Fruit fly (Drosophila melanogaster): ENCODE data around the gene Atac1.

The Atac1 gene

dm6 chr2L:6960165-6960564, at the start of gene Atac1, which contains the start of gene Hmgcl:
Gene Atac1 (minus strand): TSS chr2L:6960328.
Gene Hmgcl (plus strand): TSS chr2L:6960377.
- TF ChIP-seq GATAe (GFP tag; conservative IDR thresholded peaks at IDR 0.05) (no peak), Sry-δ (GFP tag; optimal IDR thresholded peaks at IDR 0.05) (peak; percentile 76), pzg (GFP tag; optimal IDR thresholded peaks at IDR 0.05) (peak; percentile 19), pan (optimal IDR thresholded peaks at IDR 0.05) (no peak), pan (GFP tag; optimal IDR thresholded peaks at IDR 0.05 in 1 of 2, IDR thresholded peaks at IDR 0.05 in 1 of 2) (no peak), CG17385 (GFP tag; optimal IDR thresholded peaks at IDR 0.05) (peak; percentile 89), unc-4 (GFP tag; IDR thresholded peaks at IDR 0.05; ENCODE audit: partially characterized antibody) (peak; percentile 46; the same call in 1 of the 2 replicates), CG13894 (tag; optimal IDR thresholded peaks at IDR 0.05) (no peak), CG8290 (GFP tag; optimal IDR thresholded peaks at IDR 0.05) (peak; percentile 63), CG8290 (tag; optimal IDR thresholded peaks at IDR 0.05) (no peak), CG13287 (GFP tag; IDR thresholded peaks at IDR 0.05; ENCODE audit: partially characterized antibody) (peak; percentile 53), chinmo (GFP tag; IDR thresholded peaks at IDR 0.05; ENCODE audit: partially characterized antibody) (0 out of 4 replicates have a peak, but pooled peaks have one; percentile 36), CG13775 (GFP tag; optimal IDR thresholded peaks at IDR 0.05) (peak; percentile 92), CG3407 (GFP tag; optimal IDR thresholded peaks at IDR 0.05) (no peak), btn (GFP tag; optimal IDR thresholded peaks at IDR 0.05) (no peak), CG2116 (GFP tag; optimal IDR thresholded peaks at IDR 0.05) (peak; percentile 14), zen2 (GFP tag; IDR thresholded peaks at IDR 0.05; ENCODE audit: partially characterized antibody) (peak; percentile 35; the same call in 1 of the 3 replicates), MBD-R2 (GFP tag; IDR thresholded peaks at IDR 0.05) (peak; percentile 78), CG7745 (tag; optimal IDR thresholded peaks at IDR 0.05) (no peak), Dp (GFP tag; optimal IDR thresholded peaks at IDR 0.05) (no peak), peb (GFP tag; IDR thresholded peaks at IDR 0.05) (no peak), CG16813 (GFP tag; IDR thresholded peaks at IDR 0.05; ENCODE audit: partially characterized antibody) (no peak), luna (GFP tag; optimal IDR thresholded peaks at IDR 0.05) (no peak), prd (optimal IDR thresholded peaks at IDR 0.05) (no peak), prd (GFP tag; IDR thresholded peaks at IDR 0.05) (no peak), Dll (GFP tag; IDR thresholded peaks at IDR 0.05; ENCODE audit: partially characterized antibody) (peak; percentile 68), CG11247 (GFP tag; IDR thresholded peaks at IDR 0.05) (no peak), Doc3 (GFP tag; IDR thresholded peaks at IDR 0.05; ENCODE audit: partially characterized antibody) (0 out of 3 replicates have a peak, but pooled peaks have one; percentile 18), row (GFP tag; IDR thresholded peaks at IDR 0.05) (peak; percentile 9; the same call in 1 of the 3 replicates), Dref (GFP tag; IDR thresholded peaks at IDR 0.05) (peak; percentile 65), crp (GFP tag; optimal IDR thresholded peaks at IDR 0.05) (peak in 1 of 2 experiments; percentile 78), mirr (GFP tag; optimal IDR thresholded peaks at IDR 0.05) (no peak), amos (GFP tag; IDR thresholded peaks at IDR 0.05; ENCODE audit: partially characterized antibody) (peak; percentile 6; the same call in 1 of the 2 replicates), CG9437 (GFP tag; optimal IDR thresholded peaks at IDR 0.05) (no peak), CG2889 (GFP tag; IDR thresholded peaks at IDR 0.05) (no peak), YL-1 (GFP tag; optimal IDR thresholded peaks at IDR 0.05) (peak; percentile 3), BEAF-32 (GFP tag; optimal IDR thresholded peaks at IDR 0.05) (peak; percentile 35), sens (GFP tag) (peak; percentile 5), Scr (GFP tag; IDR thresholded peaks at IDR 0.05; ENCODE audit: partially characterized antibody) (0 out of 2 replicates have a peak, but pooled peaks have one; percentile 16), CG34224 (GFP tag; IDR thresholded peaks at IDR 0.05; ENCODE audit: partially characterized antibody) (peak; percentile 23; the same call in 1 of the 3 replicates), vvl (GFP tag; IDR thresholded peaks at IDR 0.05) (0 out of 2 replicates have a peak, but pooled peaks have one; percentile 32), dm (GFP tag; optimal IDR thresholded peaks at IDR 0.05) (peak; percentile 17), Pdp1 (GFP tag; optimal IDR thresholded peaks at IDR 0.05) (peak in 1 of 2 experiments; percentile 87), HLH4C (GFP tag; IDR thresholded peaks at IDR 0.05; ENCODE audit: partially characterized antibody) (peak; percentile 18; the same call in 1 of the 3 replicates), MESR4 (GFP tag; optimal IDR thresholded peaks at IDR 0.05) (peak; percentile 42)
